Worm (Caenorhabditis elegans): ENCODE results near the gene fce-2.

The fce-2 gene

DNA sequence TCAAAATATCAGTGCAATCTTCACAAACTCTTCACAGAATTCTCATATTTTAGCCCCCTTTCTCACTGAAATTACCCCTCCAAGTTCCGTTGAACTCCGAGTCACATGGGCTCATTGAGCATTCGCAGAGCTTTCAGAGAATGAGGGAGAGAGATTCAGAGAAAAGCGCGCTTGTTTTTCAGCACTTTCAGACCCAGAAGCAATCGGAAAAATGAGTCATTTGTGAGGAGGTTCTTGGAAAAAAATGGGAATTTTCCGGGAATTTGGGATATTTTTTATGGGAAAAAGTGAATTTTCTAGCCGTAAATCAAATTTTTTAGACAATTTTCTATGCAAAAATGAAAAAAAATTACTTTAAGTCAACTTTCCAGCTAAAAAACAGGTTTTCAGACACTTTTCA is 22.3 kb upstream of the fce-2 start:
- no peak for TF ChIP-seq Y22D7AL.16 (tag; optimal IDR thresholded peaks at IDR 0.05)
- no peak for TF ChIP-seq ets-4 (tag; optimal IDR thresholded peaks at IDR 0.05)
- no peak for TF ChIP-seq ceh-2 (tag; optimal IDR thresholded peaks at IDR 0.05)
- no peak for TF ChIP-seq nfya-1 (tag; optimal IDR thresholded peaks at IDR 0.05)
- no peak for TF ChIP-seq fkh-10 (GFP tag; optimal IDR thresholded peaks at IDR 0.05)
- no peak for TF ChIP-seq ceh-45 (GFP tag; IDR thresholded peaks at IDR 0.05)
- no peak for TF ChIP-seq ceh-14 (tag; optimal IDR thresholded peaks at IDR 0.05)
- TF ChIP-seq hlh-30 (tag; optimal IDR thresholded peaks at IDR 0.05; ENCODE audit: insufficient read depth) = no peak
- TF ChIP-seq nhr-232 (tag; optimal IDR thresholded peaks at IDR 0.05) = no peak
- no peak for TF ChIP-seq lin-11 (tag; optimal IDR thresholded peaks at IDR 0.05)
- TF ChIP-seq pax-1 (tag; optimal IDR thresholded peaks at IDR 0.05) = no peak
- TF ChIP-seq zip-5 (tag; optimal IDR thresholded peaks at IDR 0.05) = no peak
- TF ChIP-seq rnt-1 (tag; optimal IDR thresholded peaks at IDR 0.05) = no peak

DNA sequence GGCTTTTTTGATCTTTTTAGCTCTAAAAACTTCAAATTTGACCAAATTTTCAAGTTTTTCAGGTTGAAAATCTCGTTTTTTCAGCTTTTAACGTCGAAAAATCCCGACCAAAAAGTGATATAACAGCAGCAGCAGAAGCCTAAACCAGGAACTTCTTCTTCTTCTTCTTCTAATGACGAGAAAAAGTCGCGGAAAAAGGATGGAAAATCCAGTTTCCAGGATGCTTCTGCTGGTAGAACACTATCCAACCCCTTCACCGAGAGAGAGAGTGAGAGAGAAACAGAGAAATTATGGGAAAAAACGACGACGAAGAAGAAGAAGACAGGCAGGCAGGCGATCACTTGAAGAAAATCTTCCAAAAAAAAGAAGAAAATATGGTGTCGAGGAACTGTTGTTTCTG is 18.3 kb upstream of the fce-2 start:
- no peak for TF ChIP-seq ceh-18 (tag; optimal IDR thresholded peaks at IDR 0.05)
- TF ChIP-seq hlh-6 (tag; optimal IDR thresholded peaks at IDR 0.05) = no peak
- no peak for TF ChIP-seq che-1 (tag; optimal IDR thresholded peaks at IDR 0.05)
- TF ChIP-seq hlh-8 (tag; optimal IDR thresholded peaks at IDR 0.05) = no peak
- no peak for TF ChIP-seq ceh-9 (tag; optimal IDR thresholded peaks at IDR 0.05)
- no peak for TF ChIP-seq rnt-1 (tag; optimal IDR thresholded peaks at IDR 0.05)

DNA sequence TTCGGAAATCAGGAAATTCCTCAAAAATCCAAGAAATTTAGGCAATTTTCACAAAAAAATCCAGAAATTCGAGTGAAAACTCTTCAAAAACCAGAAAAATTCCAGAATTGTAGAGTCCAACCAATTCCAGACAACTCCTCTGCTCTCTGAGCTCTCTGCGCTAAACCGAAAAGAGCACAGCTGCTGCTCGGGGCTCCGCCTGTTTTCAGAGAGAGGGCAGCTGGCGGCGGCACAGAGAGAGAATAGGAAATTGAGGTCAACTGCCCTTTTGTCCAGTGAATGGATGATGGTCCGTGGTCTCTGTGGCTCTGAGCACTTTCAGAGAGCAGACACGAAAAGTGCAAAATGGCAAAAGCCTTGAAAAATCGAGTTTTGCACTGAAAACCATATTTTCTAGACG is 16.1 kb upstream of the fce-2 start:
- TF ChIP-seq nhr-232 (tag; optimal IDR thresholded peaks at IDR 0.05) = no peak
- TF ChIP-seq odd-2 (tag; optimal IDR thresholded peaks at IDR 0.05) = no peak
- no peak for TF ChIP-seq hlh-15 (tag; optimal IDR thresholded peaks at IDR 0.05)
- TF ChIP-seq elt-2 (tag; optimal IDR thresholded peaks at IDR 0.05) = no peak
- no peak for TF ChIP-seq Y22D7AL.16 (tag; optimal IDR thresholded peaks at IDR 0.05)
- TF ChIP-seq ceh-9 (tag; optimal IDR thresholded peaks at IDR 0.05) = no peak
- TF ChIP-seq ttx-3 (tag; optimal IDR thresholded peaks at IDR 0.05) = no peak
- no peak for TF ChIP-seq ama-1 (optimal IDR thresholded peaks at IDR 0.05)
- no peak for TF ChIP-seq ahr-1 (tag; optimal IDR thresholded peaks at IDR 0.05)
- no peak for TF ChIP-seq rnt-1 (tag; optimal IDR thresholded peaks at IDR 0.05)
- no peak for TF ChIP-seq K02D7.2 (tag; optimal IDR thresholded peaks at IDR 0.05)
- TF ChIP-seq ceh-19 (GFP tag; optimal IDR thresholded peaks at IDR 0.05) = no peak

DNA sequence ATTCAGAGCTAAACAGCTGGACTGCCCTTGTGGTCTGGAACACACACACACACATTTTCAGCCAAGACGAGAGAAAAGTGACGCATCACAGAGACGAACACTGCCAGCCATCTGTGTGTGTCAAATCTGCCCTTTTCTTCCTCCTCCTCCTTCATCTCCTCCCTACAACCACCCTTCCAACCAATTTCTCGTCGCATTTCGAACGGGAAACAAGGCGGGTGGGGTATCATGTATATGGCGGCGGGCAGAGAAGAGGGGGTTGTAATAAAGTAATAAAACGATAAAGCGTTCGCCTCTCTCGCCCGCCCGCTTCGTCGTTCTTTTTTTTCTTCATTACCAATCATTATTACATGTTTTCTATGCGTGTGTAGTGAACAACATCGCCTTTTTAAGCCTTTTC is 14.8 kb upstream of the fce-2 start:
- no peak for TF ChIP-seq ceh-34 (tag; optimal IDR thresholded peaks at IDR 0.05)
- TF ChIP-seq pha-2 (tag; optimal IDR thresholded peaks at IDR 0.05) = peak; percentile 49
- peak; percentile 14 for TF ChIP-seq sox-4 (tag; optimal IDR thresholded peaks at IDR 0.05)
- peak; percentile 41 for TF ChIP-seq unc-55 (GFP tag; optimal IDR thresholded peaks at IDR 0.05)

DNA sequence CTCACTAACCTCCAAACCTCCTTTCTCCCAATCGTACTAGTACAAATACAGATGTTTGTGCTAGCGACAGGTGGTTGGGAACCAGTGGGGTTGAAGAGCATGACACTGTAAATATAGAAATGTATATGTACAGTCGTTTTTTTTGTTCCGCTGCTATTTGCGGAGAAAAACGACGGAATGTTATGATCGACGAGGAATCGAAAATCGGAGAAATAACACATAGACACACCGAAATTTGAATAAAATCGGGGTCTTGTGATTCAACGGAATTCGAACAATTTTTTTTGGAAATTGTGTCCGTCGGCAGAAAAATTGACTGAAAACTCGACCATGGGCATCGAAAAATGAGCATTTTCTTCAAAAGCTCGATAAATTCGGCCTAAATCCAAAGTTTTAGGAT is 13.4 kb upstream of the fce-2 start, which contains the start of gene F53H2.3:
F53H2.3 (minus strand) TSS at position 101 of the 400 bp plus-strand sequence.
- TF ChIP-seq ref-2 (tag; optimal IDR thresholded peaks at IDR 0.05) = no peak
- no peak for TF ChIP-seq pha-4 (tag; optimal IDR thresholded peaks at IDR 0.05)
- no peak for TF ChIP-seq madf-2 (tag; optimal IDR thresholded peaks at IDR 0.05)
- no peak for TF ChIP-seq C38D4.7 (GFP tag; optimal IDR thresholded peaks at IDR 0.05)
- no peak for TF ChIP-seq pros-1 (tag; optimal IDR thresholded peaks at IDR 0.05)
- no peak for TF ChIP-seq dve-1 (tag; optimal IDR thresholded peaks at IDR 0.05)
- no peak for TF ChIP-seq ztf-16 (tag; optimal IDR thresholded peaks at IDR 0.05)
- no peak for TF ChIP-seq elt-2 (tag; optimal IDR thresholded peaks at IDR 0.05)
- no peak for TF ChIP-seq ceh-48 (tag; optimal IDR thresholded peaks at IDR 0.05)
- no peak for TF ChIP-seq C08G9.2 (tag; optimal IDR thresholded peaks at IDR 0.05)
- no peak for TF ChIP-seq pha-2 (tag; optimal IDR thresholded peaks at IDR 0.05)
- no peak for TF ChIP-seq unc-42 (tag; optimal IDR thresholded peaks at IDR 0.05)
- no peak for TF ChIP-seq gmeb-2 (tag; optimal IDR thresholded peaks at IDR 0.05)
- no peak for TF ChIP-seq mec-3 (tag; optimal IDR thresholded peaks at IDR 0.05; ENCODE audit: borderline replicate concordance)
- no peak for TF ChIP-seq ceh-2 (tag; optimal IDR thresholded peaks at IDR 0.05)
- no peak for TF ChIP-seq lim-6 (tag; optimal IDR thresholded peaks at IDR 0.05)
- no peak for TF ChIP-seq nfya-1 (tag; optimal IDR thresholded peaks at IDR 0.05)

All from whole organism, late embryonic.